Worm (Caenorhabditis elegans) whole organism, early embryonic: ENCODE results near the gene F13H8.6.

Experiments
- B0310.2 ChIP-seq: sonication (generic microtip); optimal IDR thresholded peaks from 2 replicates; lab custom pipeline; 2016; ENCODE audit warnings: mild to moderate bottlenecking, missing genetic modification characterization, missing compliant biosample characterization
- F13C5.2 ChIP-seq: sonication (generic microtip); optimal IDR thresholded peaks from 2 replicates; lab custom pipeline; 2017; ENCODE audit warnings: mild to moderate bottlenecking, missing genetic modification characterization, inconsistent platforms, missing compliant biosample characterization
- aly-1 ChIP-seq: sonication (generic microtip); optimal IDR thresholded peaks from 2 replicates; lab custom pipeline; 2016; ENCODE audit warnings: missing genetic modification characterization, missing compliant biosample characterization
- ama-1 ChIP-seq: fragments of 150-350 bp; optimal IDR thresholded peaks from 2 replicates; lab custom pipeline; 2014
- ceh-13 ChIP-seq: fragments of 200-800 bp; sonication (Bioruptor generic); optimal IDR thresholded peaks from 2 replicates; lab custom pipeline; 2018; ENCODE audit warnings: mild to moderate bottlenecking, missing genetic modification characterization, missing compliant biosample characterization
- flt-1 ChIP-seq: fragments of 200-800 bp; sonication (Bioruptor generic); IDR thresholded peaks from 2 replicates; pipeline ENCODE4 v1.3.6; 2022; ENCODE audit warnings: missing genetic modification characterization, missing compliant biosample characterization
- hmbx-1 ChIP-seq: sonication (generic microtip); optimal IDR thresholded peaks from 2 replicates; lab custom pipeline; 2016; ENCODE audit warnings: mild to moderate bottlenecking, missing genetic modification characterization, missing compliant biosample characterization
- hmg-4 ChIP-seq: fragments of 200-800 bp; sonication (Bioruptor generic); optimal IDR thresholded peaks from 2 replicates; lab custom pipeline; 2018; ENCODE audit warnings: mild to moderate bottlenecking, missing genetic modification characterization, missing compliant biosample characterization
- pes-1 ChIP-seq: fragments of 200-800 bp; sonication (Bioruptor generic); IDR thresholded peaks from 2 replicates; pipeline ENCODE4 v1.3.6; 2022; ENCODE audit warnings: missing genetic modification reagents, missing genetic modification characterization, missing compliant biosample characterization
- scrt-1 ChIP-seq: fragments of 200-800 bp; sonication (Bioruptor generic); IDR thresholded peaks from 2 replicates; pipeline ENCODE4 v1.3.6; 2022; ENCODE audit warnings: missing genetic modification characterization, missing compliant biosample characterization
- tbx-37 ChIP-seq: fragments of 200-800 bp; sonication (Bioruptor generic); conservative IDR thresholded peaks from 2 replicates; pipeline ENCODE4 v1.3.6; 2022; ENCODE audit warnings: missing genetic modification reagents, missing genetic modification characterization, missing compliant biosample characterization
- tra-4 ChIP-seq: sonication (generic microtip); optimal IDR thresholded peaks from 2 replicates; lab custom pipeline; 2017; ENCODE audit warnings: missing genetic modification characterization, missing compliant biosample characterization

DNA sequence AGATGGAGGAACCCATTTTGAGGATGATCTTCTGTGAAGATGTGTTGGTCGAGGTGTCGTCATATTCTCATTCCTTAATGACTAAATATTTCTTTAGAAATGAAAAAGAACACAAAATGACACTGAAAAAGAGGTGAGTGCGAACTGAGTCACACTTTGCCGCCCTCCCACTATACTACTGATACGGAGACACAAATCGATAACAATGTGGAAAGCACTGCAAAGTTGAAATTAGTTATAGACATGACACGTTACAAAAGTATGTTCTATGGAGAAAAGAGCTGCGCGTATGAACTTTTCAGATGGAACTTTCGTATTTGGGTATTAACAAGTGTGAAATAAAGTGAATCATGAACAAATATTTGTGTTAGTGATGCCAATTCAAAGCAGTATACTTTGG, 42.6 kb downstream of the F13H8.6 start, which contains the start of gene tat-4:
- no peak for TF ChIP-seq hmg-4
- TF ChIP-seq ama-1 (lab: Kevin White, UChicago): no peak
- TF ChIP-seq tbx-37 (GFP tag; lab: Robert Waterston, UW): no peak
- no peak for TF ChIP-seq aly-1
- no peak for TF ChIP-seq hmbx-1 (tag; lab: Kevin White, UChicago)
- no peak for TF ChIP-seq flt-1
- no peak for TF ChIP-seq ceh-13 (GFP tag; lab: Kevin White, UChicago)
- TF ChIP-seq pes-1 (GFP tag; lab: Robert Waterston, UW): no peak
- TF ChIP-seq tra-4 (tag; lab: Kevin White, UChicago): no peak
- no peak for TF ChIP-seq scrt-1
- TF ChIP-seq F13C5.2 (tag; lab: Kevin White, UChicago): no peak
- no peak for TF ChIP-seq B0310.2 (tag; lab: Kevin White, UChicago)
